Worm (Caenorhabditis elegans) whole organism, midembryonic: ENCODE measurements around the gene bcf-1.

Experiments used
- T22C8.4 ChIP-seq: fragments of 200-800 bp; sonication (Bioruptor generic); IDR thresholded peaks from 2 replicates; pipeline ENCODE4 v1.3.6; 2022; ENCODE audit warnings: missing genetic modification characterization, missing compliant biosample characterization
- flt-1 ChIP-seq: fragments of 200-800 bp; sonication (Bioruptor generic); IDR thresholded peaks from 2 replicates; pipeline ENCODE4 v1.3.6; 2022; ENCODE audit warnings: missing genetic modification characterization, missing compliant biosample characterization
- klf-2 ChIP-seq: fragments of 200-800 bp; sonication (Bioruptor generic); conservative IDR thresholded peaks from 2 replicates; pipeline ENCODE4 v1.3.6; 2022; ENCODE audit warnings: missing genetic modification reagents, missing genetic modification characterization, missing compliant biosample characterization
- med-1 ChIP-seq: sonication (generic microtip); optimal IDR thresholded peaks from 2 replicates; lab custom pipeline; 2017; ENCODE audit warnings: missing genetic modification characterization, mild to moderate bottlenecking, missing compliant biosample characterization, antibody characterized with exemption, missing genetic modification reagents; ENCODE audit not compliant: insufficient read depth

DNA sequence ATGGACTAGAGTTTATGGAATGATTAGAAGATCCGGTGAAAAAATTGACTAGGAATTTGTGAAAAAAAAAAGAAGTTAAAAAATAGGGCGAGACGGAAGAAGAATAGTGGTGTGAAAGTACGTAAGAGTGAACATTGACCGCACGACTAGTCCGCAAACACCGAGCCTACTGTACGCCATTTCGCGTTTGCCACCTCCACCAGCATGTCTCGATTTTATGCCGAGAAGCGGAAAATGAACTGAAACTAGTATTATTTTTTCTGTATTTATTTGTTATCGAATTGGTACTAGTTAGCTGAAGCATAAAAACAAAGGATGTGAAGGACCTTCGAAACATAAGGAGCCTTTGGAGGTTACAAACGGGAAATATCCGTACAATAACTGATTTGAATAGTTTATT is 18.9 kb upstream of the bcf-1 start:
- TF ChIP-seq T22C8.4 (GFP tag; lab: Robert Waterston, UW) (no peak), med-1 (GFP tag; lab: Kevin White, UChicago) (no peak), flt-1 (GFP tag; lab: Robert Waterston, UW) (no peak), klf-2 (GFP tag; lab: Robert Waterston, UW) (no peak)
